Worm (Caenorhabditis elegans): Measurements from ENCODE around the gene R102.6.

Gene R102.6

DNA sequence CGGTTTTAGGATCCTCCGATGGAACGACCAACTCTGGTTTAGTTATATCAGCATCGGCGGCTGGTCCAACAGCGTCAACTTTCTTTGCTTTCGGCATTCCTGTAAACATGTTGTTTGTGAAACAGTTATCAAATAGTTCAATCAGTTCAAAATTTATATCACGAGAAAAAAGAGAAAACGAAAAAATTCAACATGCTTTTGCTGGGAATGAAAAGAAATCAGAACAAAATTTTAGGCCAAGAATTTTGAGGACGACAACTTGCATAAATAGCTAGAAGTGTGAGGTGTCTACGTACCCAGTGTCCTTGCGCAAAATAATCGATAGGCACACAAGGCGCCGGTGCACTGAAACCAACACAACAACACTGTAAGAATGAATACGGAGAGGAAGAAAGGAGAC lies 25.6 kb downstream of the R102.6 start, which contains the start of gene K08C7.4:
Gene K08C7.4, minus strand, starts transcription at position 101 of the 400 bp plus-strand sequence.
- TF ChIP-seq skn-1 (tag; optimal IDR thresholded peaks at IDR 0.05) = no peak
- no peak for TF ChIP-seq lin-13 (GFP tag; optimal IDR thresholded peaks at IDR 0.05)
- TF ChIP-seq unc-55 (GFP tag; optimal IDR thresholded peaks at IDR 0.05) = no peak
- no peak for TF ChIP-seq ama-1 (optimal IDR thresholded peaks at IDR 0.05)
- TF ChIP-seq C34F6.9 (tag; optimal IDR thresholded peaks at IDR 0.05) = no peak
- TF ChIP-seq lin-39 (tag; optimal IDR thresholded peaks at IDR 0.05) = no peak
- TF ChIP-seq mdl-1 (tag; optimal IDR thresholded peaks at IDR 0.05) = no peak
- no peak for TF ChIP-seq ceh-82 (tag; optimal IDR thresholded peaks at IDR 0.05)
- no peak for TF ChIP-seq nhr-25 (tag; optimal IDR thresholded peaks at IDR 0.05)
- TF ChIP-seq nhr-10 (tag; optimal IDR thresholded peaks at IDR 0.05) = no peak

DNA sequence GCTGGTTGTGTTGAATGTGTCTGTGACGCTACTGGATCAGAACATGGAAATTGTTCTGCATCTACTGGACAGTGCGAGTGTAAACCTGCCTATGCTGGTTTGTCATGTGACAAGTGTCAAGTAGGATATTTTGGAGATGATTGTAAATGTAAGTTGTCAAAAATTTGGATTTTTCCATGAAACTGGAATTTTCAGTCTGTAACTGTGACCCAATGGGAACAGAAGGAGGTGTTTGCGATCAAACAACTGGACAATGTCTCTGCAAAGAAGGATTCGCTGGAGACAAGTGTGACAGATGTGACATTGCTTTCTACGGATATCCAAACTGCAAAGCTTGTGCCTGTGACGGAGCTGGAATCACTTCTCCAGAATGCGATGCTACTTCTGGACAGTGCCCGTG lies 37.4 kb downstream of the R102.6 start:
- TF ChIP-seq Y55F3AM.14 (GFP tag; optimal IDR thresholded peaks at IDR 0.05) (no peak), nhr-77 (tag; optimal IDR thresholded peaks at IDR 0.05) (no peak), lsy-2 (tag; optimal IDR thresholded peaks at IDR 0.05) (no peak), alr-1 (tag; optimal IDR thresholded peaks at IDR 0.05) (no peak), ztf-1 (GFP tag; conservative IDR thresholded peaks at IDR 0.05) (no peak), mbf-1 (tag; optimal IDR thresholded peaks at IDR 0.05) (no peak), ceh-82 (tag; optimal IDR thresholded peaks at IDR 0.05) (no peak), nhr-11 (tag; optimal IDR thresholded peaks at IDR 0.05) (no peak), ztf-11 (tag; optimal IDR thresholded peaks at IDR 0.05) (no peak)

DNA sequence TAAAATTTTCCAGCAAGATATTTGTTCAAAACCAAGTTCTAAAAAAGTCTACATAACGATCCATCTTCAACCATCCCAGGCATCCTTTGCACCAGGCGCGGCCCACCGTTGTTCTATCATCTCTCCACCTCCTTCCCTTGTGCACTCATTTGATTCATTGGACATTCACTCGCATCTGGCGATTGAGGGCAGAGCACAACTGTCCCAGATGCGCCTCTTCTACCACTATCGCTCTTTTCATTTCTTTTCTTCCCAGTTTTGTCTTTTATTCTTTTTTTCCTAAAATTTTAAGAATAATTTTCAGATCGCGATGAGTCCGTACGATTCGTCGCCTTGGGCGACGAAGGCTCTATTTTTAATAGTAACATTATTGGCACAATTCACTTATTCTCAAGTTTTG lies 39.5 kb downstream of the R102.6 start, which contains the start of gene epi-1:
Gene epi-1, plus strand, starts transcription at position 301 of the 400 bp plus-strand sequence.
- TF ChIP-seq nhr-25 (tag; optimal IDR thresholded peaks at IDR 0.05) = no peak
- TF ChIP-seq nhr-23 (tag; optimal IDR thresholded peaks at IDR 0.05) = no peak
- TF ChIP-seq peb-1 (tag; optimal IDR thresholded peaks at IDR 0.05) = no peak
- no peak for TF ChIP-seq C34F6.9 (tag; optimal IDR thresholded peaks at IDR 0.05)
- TF ChIP-seq nhr-77 (tag; optimal IDR thresholded peaks at IDR 0.05) = no peak
- TF ChIP-seq sma-9 (GFP tag; optimal IDR thresholded peaks at IDR 0.05) = no peak
- TF ChIP-seq sma-9 (tag; optimal IDR thresholded peaks at IDR 0.05) = no peak
- TF ChIP-seq lin-39 (tag; optimal IDR thresholded peaks at IDR 0.05) = no peak
- TF ChIP-seq ztf-4 (tag; optimal IDR thresholded peaks at IDR 0.05) = no peak
- TF ChIP-seq nhr-12 (tag; optimal IDR thresholded peaks at IDR 0.05) = no peak
- no peak for TF ChIP-seq fos-1 (tag; optimal IDR thresholded peaks at IDR 0.05)
- TF ChIP-seq alr-1 (tag; optimal IDR thresholded peaks at IDR 0.05) = no peak
- no peak for TF ChIP-seq mdl-1 (tag; optimal IDR thresholded peaks at IDR 0.05)
- TF ChIP-seq ceh-82 (tag; optimal IDR thresholded peaks at IDR 0.05) = no peak

DNA sequence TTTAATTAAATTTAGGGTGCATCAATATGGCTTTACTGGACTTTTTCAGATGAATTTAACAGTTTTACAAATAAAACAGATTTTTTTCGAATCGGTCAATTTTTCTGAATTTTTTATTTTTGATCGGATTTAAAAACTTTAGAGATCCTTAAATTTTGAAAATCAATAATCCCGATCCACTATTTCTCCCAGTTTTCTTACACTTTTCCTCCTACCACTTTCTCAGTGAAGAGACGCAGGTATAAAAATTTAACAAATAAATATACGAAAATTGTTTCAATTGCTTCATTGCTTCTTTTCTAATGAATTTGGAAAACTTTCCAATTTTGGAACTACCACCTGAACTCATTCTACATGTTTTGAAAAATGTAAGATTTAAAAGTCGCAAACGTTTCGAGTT lies 41.9 kb downstream of the R102.6 start, which contains the start of gene K08C7.7:
Gene K08C7.7, plus strand, starts transcription at position 301 of the 400 bp plus-strand sequence.
- TF ChIP-seq Y55F3AM.14 (GFP tag; optimal IDR thresholded peaks at IDR 0.05) (no peak), ztf-11 (tag; optimal IDR thresholded peaks at IDR 0.05) (no peak)

DNA sequence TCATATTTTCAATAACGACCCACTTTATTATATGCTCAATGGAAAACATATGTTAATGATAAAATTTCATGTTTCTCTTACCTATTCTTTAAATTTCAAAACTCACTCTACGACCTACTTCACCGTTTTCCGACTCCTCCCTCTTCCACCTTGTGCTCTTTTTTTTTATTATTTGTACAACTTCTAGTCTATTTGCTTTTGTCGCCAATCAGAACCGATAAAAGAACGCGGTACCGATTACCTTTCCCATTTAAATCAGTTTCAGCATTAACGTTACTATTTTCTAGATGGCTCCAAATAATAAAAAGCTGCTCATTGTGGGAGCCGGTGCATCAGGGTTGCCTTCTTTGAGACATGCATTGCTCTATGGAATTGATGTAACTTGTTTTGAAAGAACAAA lies 44.2 kb downstream of the R102.6 start, which contains the start of gene fmo-1:
Gene fmo-1, plus strand, starts transcription at position 98 of the 400 bp plus-strand sequence.
- TF ChIP-seq fos-1 (tag; optimal IDR thresholded peaks at IDR 0.05) = peak; percentile 52
- TF ChIP-seq gmeb-1 (tag; optimal IDR thresholded peaks at IDR 0.05) = peak; percentile 8
- TF ChIP-seq crh-2 (tag; optimal IDR thresholded peaks at IDR 0.05) = no peak

DNA sequence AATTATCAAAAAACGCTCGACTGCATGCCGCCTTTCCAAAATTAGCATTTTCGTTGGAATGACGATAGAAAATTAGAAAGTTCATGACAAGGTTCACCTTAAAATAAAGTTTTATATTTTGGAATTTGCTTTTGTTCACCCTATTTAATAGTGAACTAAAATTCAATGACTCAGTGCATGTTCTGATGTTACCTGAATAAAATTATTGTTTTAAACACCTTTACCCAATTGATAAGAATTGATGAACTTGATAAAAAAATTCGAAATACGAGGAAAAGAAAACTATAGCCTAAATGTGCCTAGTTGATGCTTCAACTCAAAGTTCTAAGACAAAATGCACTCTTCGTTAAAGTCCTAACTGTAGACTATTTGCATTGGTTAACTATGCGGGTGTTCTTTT lies 44.9 kb downstream of the R102.6 start:
- no peak for TF ChIP-seq mdl-1 (tag; optimal IDR thresholded peaks at IDR 0.05)
- peak; percentile 62 for TF ChIP-seq fos-1 (tag; optimal IDR thresholded peaks at IDR 0.05)

DNA sequence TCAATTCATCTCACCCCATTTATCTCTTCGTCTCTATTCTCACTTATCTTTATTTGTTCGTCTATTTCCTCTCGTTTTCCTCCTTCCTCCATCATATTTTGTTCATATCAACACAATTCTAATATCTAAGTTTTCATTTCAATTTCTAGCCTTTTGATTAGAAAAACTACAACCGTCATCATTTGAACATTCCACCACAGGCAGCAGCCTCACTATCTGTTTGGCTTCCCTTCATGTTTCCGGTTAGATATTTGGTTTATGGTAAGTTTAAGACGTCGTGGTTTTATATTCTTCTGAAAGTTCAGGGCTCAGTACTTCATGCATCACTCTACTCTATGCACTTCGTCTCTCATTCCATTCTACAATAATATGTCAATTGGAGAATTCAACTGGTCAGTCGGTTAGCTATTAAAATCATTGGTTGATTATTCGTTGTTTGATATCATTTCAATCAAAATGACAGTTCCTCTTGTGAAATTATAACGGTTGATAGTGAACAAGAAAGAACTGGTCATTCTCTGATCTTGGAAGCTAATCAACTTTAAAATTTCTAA lies 49.1 kb downstream of the R102.6 start, which contains the start of gene K08C7.1:
Gene K08C7.1, plus strand, starts transcription at position 43 of the 554 bp plus-strand sequence.
- no peak for TF ChIP-seq gmeb-1 (tag; optimal IDR thresholded peaks at IDR 0.05)
- no peak for TF ChIP-seq nhr-237 (tag; optimal IDR thresholded peaks at IDR 0.05)
- TF ChIP-seq fos-1 (tag; optimal IDR thresholded peaks at IDR 0.05) = peak; percentile 31
- TF ChIP-seq ceh-82 (tag; optimal IDR thresholded peaks at IDR 0.05) = no peak
- TF ChIP-seq nhr-21 (tag; optimal IDR thresholded peaks at IDR 0.05) = no peak

Data from whole organism, L2 larva.